Fruit fly (Drosophila melanogaster): Measurements from ENCODE around the gene CG42728.

- TF ChIP-seq sv (GFP tag; optimal IDR thresholded peaks at IDR 0.05) (no peak), Abd-B (GFP tag; optimal IDR thresholded peaks at IDR 0.05) (no peak)
These were observed 2.8 kb downstream of the CG42728 start, which contains the start of gene CG33986 for dm6 chr3L:15525153-15525552.

All from whole organism, wandering third instar larva.